Worm (Caenorhabditis elegans) whole organism, young adult: Measurements from ENCODE around the gene argk-1.

Experiments used
- F39B2.1 ChIP-seq: fragments of 200-800 bp; sonication (Bioruptor generic); IDR thresholded peaks from 2 replicates; pipeline ENCODE4 v1.3.6; 2022; ENCODE audit warnings: missing genetic modification reagents, missing genetic modification characterization, missing compliant biosample characterization
- T26A5.8 ChIP-seq: sonication (generic microtip); optimal IDR thresholded peaks from 2 replicates; lab custom pipeline; 2016; ENCODE audit warnings: missing genetic modification characterization, missing compliant biosample characterization
- aptf-2 ChIP-seq: fragments of 200-800 bp; sonication (Bioruptor generic); conservative IDR thresholded peaks from 2 replicates; pipeline ENCODE4 v1.3.6; 2022; ENCODE audit warnings: missing genetic modification reagents, missing genetic modification characterization, missing compliant biosample characterization
- aptf-3 ChIP-seq: fragments of 200-800 bp; sonication (Bioruptor generic); IDR thresholded peaks from 2 replicates; pipeline ENCODE4 v1.3.6; 2022; ENCODE audit warnings: missing genetic modification characterization, missing compliant biosample characterization
- lir-1 ChIP-seq: fragments of 200-800 bp; sonication (Bioruptor generic); conservative IDR thresholded peaks from 2 replicates; pipeline ENCODE4 v1.3.6; 2022; ENCODE audit warnings: missing genetic modification reagents, missing genetic modification characterization, missing compliant biosample characterization
- sdz-38 ChIP-seq: sonication (generic microtip); optimal IDR thresholded peaks from 2 replicates; lab custom pipeline; 2016; ENCODE audit warnings: missing genotype, missing genetic modification characterization, missing compliant biosample characterization
- snpc-1.3 ChIP-seq: sonication (generic microtip); optimal IDR thresholded peaks from 2 replicates; lab custom pipeline; 2017; ENCODE audit warnings: missing genetic modification characterization, mild to moderate bottlenecking, missing compliant biosample characterization, antibody characterized with exemption, moderate library complexity, missing genotype, missing genetic modification reagents; ENCODE audit not compliant: insufficient read depth
- unc-130 ChIP-seq: sonication (generic microtip); optimal IDR thresholded peaks from 2 replicates; lab custom pipeline; 2016; ENCODE audit warnings: missing genetic modification reagents, missing genetic modification characterization, missing compliant biosample characterization

DNA sequence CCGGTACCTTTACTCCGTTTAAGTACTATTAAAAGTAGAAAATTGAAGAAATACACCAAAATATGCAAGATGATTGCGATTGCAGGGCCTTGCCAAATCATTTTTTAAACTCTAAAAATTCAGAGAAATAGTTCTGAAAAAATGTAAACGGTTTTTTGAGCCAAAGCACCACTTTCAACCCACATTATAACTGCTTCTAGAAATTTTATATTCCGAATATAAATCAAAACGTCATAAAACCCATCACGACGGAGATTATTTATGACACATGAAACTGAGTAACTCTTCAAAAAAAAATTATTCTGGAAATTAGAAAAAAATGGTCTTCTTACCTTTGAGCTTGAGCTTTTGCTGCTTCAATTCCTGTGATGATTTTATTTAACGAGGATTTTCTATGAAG lies 10.5 kb downstream of the argk-1 start, which contains the start of gene srxa-16:
- TF ChIP-seq aptf-2 (GFP tag; lab: Robert Waterston, UW): no peak
- no peak for TF ChIP-seq snpc-1.3 (tag; lab: Kevin White, UChicago)
- no peak for TF ChIP-seq T26A5.8
- TF ChIP-seq F39B2.1 (GFP tag; lab: Robert Waterston, UW): no peak
- no peak for TF ChIP-seq lir-1 (GFP tag; lab: Robert Waterston, UW)
- no peak for TF ChIP-seq unc-130 (GFP tag; lab: Kevin White, UChicago)
- TF ChIP-seq sdz-38: no peak
- no peak for TF ChIP-seq aptf-3
